Worm (Caenorhabditis elegans) whole organism, late embryonic: ENCODE results near the gene gpd-4.

Experiments
- F13H6.1 ChIP-seq: sonication (generic microtip); optimal IDR thresholded peaks from 2 replicates; lab custom pipeline; 2016; ENCODE audit warnings: missing genetic modification characterization, missing compliant biosample characterization
- K02D7.2 ChIP-seq: sonication (generic microtip); optimal IDR thresholded peaks from 2 replicates; lab custom pipeline; 2017; ENCODE audit warnings: mild to moderate bottlenecking, missing genetic modification characterization, missing compliant biosample characterization
- K09A11.1 ChIP-seq: sonication (generic microtip); optimal IDR thresholded peaks from 2 replicates; lab custom pipeline; 2017; ENCODE audit warnings: antibody characterized with exemption, mild to moderate bottlenecking, missing genetic modification characterization, missing compliant biosample characterization; ENCODE audit not compliant: insufficient read depth
- T23F11.4 ChIP-seq: fragments of 200-800 bp; sonication (Bioruptor generic); optimal IDR thresholded peaks from 2 replicates; lab custom pipeline; 2018; ENCODE audit warnings: mild to moderate bottlenecking, missing genetic modification characterization, missing compliant biosample characterization
- ama-1 ChIP-seq: fragments of 150-350 bp; optimal IDR thresholded peaks from 2 replicates; lab custom pipeline; 2014
- ceh-18 ChIP-seq: sonication (generic microtip); optimal IDR thresholded peaks from 2 replicates; lab custom pipeline; 2016; ENCODE audit warnings: missing genetic modification characterization, missing compliant biosample characterization
- ceh-19 ChIP-seq: fragments of 200-800 bp; sonication (Bioruptor generic); optimal IDR thresholded peaks from 2 replicates; lab custom pipeline; 2018; ENCODE audit warnings: mild to moderate bottlenecking, missing genetic modification characterization, missing compliant biosample characterization
- ceh-2 ChIP-seq: sonication (generic microtip); optimal IDR thresholded peaks from 2 replicates; lab custom pipeline; 2016; ENCODE audit warnings: missing genotype, missing genetic modification characterization, missing compliant biosample characterization
- ceh-30 ChIP-seq: fragments of 150-350 bp; optimal IDR thresholded peaks from 2 replicates; lab custom pipeline; 2014; ENCODE audit warnings: missing biosample characterization, missing genetic modification characterization
- ceh-31 ChIP-seq: sonication (generic microtip); optimal IDR thresholded peaks from 2 replicates; lab custom pipeline; 2016; ENCODE audit warnings: missing genetic modification characterization, missing compliant biosample characterization
- ceh-34 ChIP-seq: sonication (generic microtip); optimal IDR thresholded peaks from 2 replicates; lab custom pipeline; 2016; ENCODE audit warnings: mild to moderate bottlenecking, missing genetic modification characterization, missing compliant biosample characterization
- ceh-45 ChIP-seq: fragments of 200-800 bp; sonication (Bioruptor generic); IDR thresholded peaks from 2 replicates; pipeline ENCODE4 v1.3.6; 2022; ENCODE audit warnings: missing genetic modification reagents, missing genetic modification characterization, missing compliant biosample characterization
- ceh-48 ChIP-seq: sonication (generic microtip); optimal IDR thresholded peaks from 2 replicates; lab custom pipeline; 2016; ENCODE audit warnings: missing genetic modification characterization, inconsistent platforms, missing compliant biosample characterization
- ceh-9 ChIP-seq: sonication (generic microtip); optimal IDR thresholded peaks from 2 replicates; lab custom pipeline; 2016; ENCODE audit warnings: mild to moderate bottlenecking, missing genetic modification characterization, inconsistent platforms, missing compliant biosample characterization
- dmd-4 ChIP-seq: sonication (generic microtip); optimal IDR thresholded peaks from 2 replicates; lab custom pipeline; 2016; ENCODE audit warnings: borderline replicate concordance, missing genetic modification characterization, missing compliant biosample characterization
- elt-2 ChIP-seq: sonication (generic microtip); optimal IDR thresholded peaks from 2 replicates; lab custom pipeline; 2016; ENCODE audit warnings: missing genetic modification reagents, missing genetic modification characterization, missing compliant biosample characterization
- ets-4 ChIP-seq: sonication (generic microtip); optimal IDR thresholded peaks from 2 replicates; lab custom pipeline; 2016; ENCODE audit warnings: missing genetic modification characterization, missing compliant biosample characterization
- fax-1 ChIP-seq: sonication (generic microtip); optimal IDR thresholded peaks from 2 replicates; lab custom pipeline; 2016; ENCODE audit warnings: missing genotype, missing genetic modification characterization, missing compliant biosample characterization
- fkh-6 ChIP-seq: sonication (generic microtip); optimal IDR thresholded peaks from 2 replicates; lab custom pipeline; 2016; ENCODE audit warnings: missing genetic modification characterization, missing compliant biosample characterization
- hlh-6 ChIP-seq: sonication (generic microtip); optimal IDR thresholded peaks from 2 replicates; lab custom pipeline; 2016; ENCODE audit warnings: missing genotype, missing genetic modification characterization, missing compliant biosample characterization
- lim-6 ChIP-seq: sonication (generic microtip); optimal IDR thresholded peaks from 2 replicates; lab custom pipeline; 2016; ENCODE audit warnings: missing genetic modification characterization, missing compliant biosample characterization
- lin-11 ChIP-seq: fragments of 200-800 bp; sonication (Bioruptor generic); optimal IDR thresholded peaks from 2 replicates; lab custom pipeline; 2018; ENCODE audit warnings: mild to moderate bottlenecking, missing genetic modification characterization, missing compliant biosample characterization
- madf-2 ChIP-seq: sonication (generic microtip); optimal IDR thresholded peaks from 2 replicates; lab custom pipeline; 2017; ENCODE audit warnings: missing genetic modification characterization, missing compliant biosample characterization
- mec-3 ChIP-seq: sonication (generic microtip); optimal IDR thresholded peaks from 2 replicates; lab custom pipeline; 2016; ENCODE audit warnings: borderline replicate concordance, missing genetic modification characterization, missing compliant biosample characterization
- nfya-1 ChIP-seq: sonication (generic microtip); optimal IDR thresholded peaks from 2 replicates; lab custom pipeline; 2017; ENCODE audit warnings: missing genetic modification characterization, mild to moderate bottlenecking, missing compliant biosample characterization, antibody characterized with exemption, moderate library complexity
- npax-4 ChIP-seq: sonication (generic microtip); optimal IDR thresholded peaks from 2 replicates; lab custom pipeline; 2016; ENCODE audit warnings: missing genetic modification characterization, missing compliant biosample characterization
- pag-3 ChIP-seq: sonication (generic microtip); optimal IDR thresholded peaks from 2 replicates; lab custom pipeline; 2016; ENCODE audit warnings: missing compliant biosample characterization, missing genetic modification characterization, borderline replicate concordance
- pha-2 ChIP-seq: sonication (generic microtip); optimal IDR thresholded peaks from 2 replicates; lab custom pipeline; 2017; ENCODE audit warnings: mild to moderate bottlenecking, missing genetic modification characterization, missing compliant biosample characterization
- pha-4 ChIP-seq: fragments of 150-350 bp; optimal IDR thresholded peaks from 2 replicates; lab custom pipeline; 2018; ENCODE audit warnings: missing biosample characterization, missing genetic modification reagents, missing genetic modification characterization
- ref-2 ChIP-seq: sonication (generic microtip); optimal IDR thresholded peaks from 2 replicates; lab custom pipeline; 2016; ENCODE audit warnings: missing genetic modification characterization, missing compliant biosample characterization
- sdc-2 ChIP-seq: sonication (generic microtip); optimal IDR thresholded peaks from 2 replicates; lab custom pipeline; 2016; ENCODE audit warnings: missing genotype, missing genetic modification characterization, missing compliant biosample characterization
- sox-2 ChIP-seq: fragments of 200-800 bp; sonication (Bioruptor generic); IDR thresholded peaks from 2 replicates; pipeline ENCODE4 v1.3.6; 2022; ENCODE audit warnings: missing genetic modification reagents, missing genetic modification characterization, missing compliant biosample characterization
- sox-4 ChIP-seq: sonication (generic microtip); optimal IDR thresholded peaks from 2 replicates; lab custom pipeline; 2017; ENCODE audit warnings: mild to moderate bottlenecking, missing genetic modification characterization, inconsistent platforms, missing compliant biosample characterization
- syd-9 ChIP-seq: sonication (generic microtip); optimal IDR thresholded peaks from 2 replicates; lab custom pipeline; 2016; ENCODE audit warnings: mild to moderate bottlenecking, missing genetic modification characterization, moderate library complexity, missing compliant biosample characterization
- tbx-2 ChIP-seq: sonication (generic microtip); optimal IDR thresholded peaks from 2 replicates; lab custom pipeline; 2016; ENCODE audit warnings: missing genetic modification characterization, missing compliant biosample characterization
- unc-3 ChIP-seq, 2 experiments: fragments of 200-800 bp in 1 of 2; sonication (Bioruptor generic) in 1 of 2; sonication (generic microtip) in 1 of 2; conservative IDR thresholded peaks in 1 of 2; optimal IDR thresholded peaks in 1 of 2; 2 replicates each; pipeline versions ENCODE4 v1.3.6 to Lab custom; 2016 to 2022; ENCODE audit warnings: missing compliant biosample characterization in 2 of 2, missing genetic modification characterization in 2 of 2, missing genetic modification reagents in 1 of 2
- unc-42 ChIP-seq: sonication (generic microtip); optimal IDR thresholded peaks from 2 replicates; lab custom pipeline; 2016; ENCODE audit warnings: missing genotype, missing genetic modification characterization, missing compliant biosample characterization
- unc-86 ChIP-seq: sonication (generic microtip); optimal IDR thresholded peaks from 2 replicates; lab custom pipeline; 2016; ENCODE audit warnings: missing genetic modification characterization, missing compliant biosample characterization
- zip-5 ChIP-seq: sonication (generic microtip); optimal IDR thresholded peaks from 2 replicates; lab custom pipeline; 2016; ENCODE audit warnings: missing genetic modification characterization, missing compliant biosample characterization
- ztf-16 ChIP-seq: sonication (generic microtip); optimal IDR thresholded peaks from 2 replicates; lab custom pipeline; 2017; ENCODE audit warnings: missing genetic modification characterization, missing compliant biosample characterization

Gene gpd-4

DNA sequence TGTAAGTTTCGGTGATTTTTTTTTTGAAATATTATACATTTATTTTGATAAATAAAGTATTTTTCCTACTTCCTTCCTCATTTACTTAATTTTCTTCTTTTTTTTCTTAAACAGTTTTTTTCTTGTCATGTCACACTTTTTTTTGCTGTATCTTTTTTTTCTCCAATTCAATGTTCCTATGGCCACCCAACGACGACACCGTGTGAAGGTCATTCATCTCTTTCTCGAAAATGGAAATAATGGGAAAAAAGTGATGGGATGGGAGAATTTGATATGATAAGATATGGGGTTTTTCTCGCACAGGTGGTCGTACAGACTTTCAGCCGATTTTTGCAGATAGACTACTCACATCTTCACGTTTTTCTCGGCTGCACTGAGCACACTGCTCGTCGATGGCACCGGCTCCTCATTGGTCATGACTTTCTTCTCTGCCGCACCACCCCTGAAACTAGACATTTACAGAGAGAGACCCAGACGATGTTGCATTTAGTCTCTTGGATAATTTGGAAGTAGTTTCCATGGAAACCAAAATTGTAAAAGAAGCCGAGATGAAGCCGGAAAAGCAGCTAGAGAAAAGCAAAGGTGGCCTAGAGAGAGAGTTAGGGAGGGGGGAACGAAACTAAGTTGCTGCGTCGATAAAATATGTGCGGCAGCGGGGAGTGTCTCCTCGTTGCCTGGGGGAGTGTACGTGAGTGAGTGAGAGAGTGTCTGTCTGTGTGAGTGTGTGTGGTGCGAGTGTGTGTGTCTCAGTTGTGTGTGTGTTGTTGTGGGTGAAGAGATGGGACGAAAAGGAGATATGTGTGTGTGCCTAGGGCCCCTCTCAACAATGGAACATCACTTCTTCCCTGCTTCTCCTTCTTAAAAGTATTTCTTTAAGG is 1.9 kb upstream of the gpd-4 start, which contains the start of gene daf-19 (continued):
- TF ChIP-seq K09A11.1 (tag; lab: Kevin White, UChicago) (peak; percentile 41), hlh-6 (tag; lab: Kevin White, UChicago) (peak; percentile 90), unc-86 (tag; lab: Kevin White, UChicago) (peak; percentile 9), T23F11.4 (GFP tag; lab: Kevin White, UChicago) (peak; percentile 69), unc-3 (GFP tag; conservative IDR thresholded peaks at IDR 0.05; lab: Robert Waterston, UW) (0 out of 2 replicates have a peak, but pooled peaks have one; percentile 8), unc-3 (tag; optimal IDR thresholded peaks at IDR 0.05; lab: Kevin White, UChicago) (no peak), ceh-9 (tag; lab: Kevin White, UChicago) (no peak), F13H6.1 (tag; lab: Kevin White, UChicago) (peak; percentile 57), unc-42 (tag; lab: Kevin White, UChicago) (peak; percentile 74), elt-2 (tag; lab: Kevin White, UChicago) (peak; percentile 30), ceh-30 (tag; lab: Kevin White, UChicago) (peak; percentile 72), syd-9 (tag; lab: Kevin White, UChicago) (peak; percentile 92), ceh-31 (peak; percentile 84), ceh-18 (tag; lab: Kevin White, UChicago) (peak; percentile 87), lim-6 (no peak), ets-4 (tag; lab: Kevin White, UChicago) (peak; percentile 54), ceh-34 (peak; percentile 61), tbx-2 (peak; percentile 91), npax-4 (no peak), ceh-19 (peak; percentile 88), ztf-16 (tag; lab: Kevin White, UChicago) (peak; percentile 37), zip-5 (tag; lab: Kevin White, UChicago) (no peak), madf-2 (tag; lab: Kevin White, UChicago) (peak; percentile 62), fkh-6 (peak; percentile 75), nfya-1 (tag; lab: Kevin White, UChicago) (peak; percentile 79), sox-2 (GFP tag; lab: Robert Waterston, UW) (0 out of 2 replicates have a peak, but pooled peaks have one; percentile 24), dmd-4 (peak; percentile 52), ama-1 (lab: Kevin White, UChicago) (peak; percentile 81), ref-2 (peak; percentile 79), fax-1 (peak; percentile 21), sox-4 (tag; lab: Kevin White, UChicago) (peak; percentile 78), ceh-45 (peak; percentile 48; the same call in 1 of the 2 replicates), lin-11 (no peak), pha-4 (tag; lab: Kevin White, UChicago) (no peak), pag-3 (tag; lab: Kevin White, UChicago) (no peak), ceh-2 (tag; lab: Kevin White, UChicago) (peak; percentile 75), K02D7.2 (peak; percentile 32), ceh-48 (tag; lab: Kevin White, UChicago) (peak; percentile 74), pha-2 (tag; lab: Kevin White, UChicago) (peak; percentile 68), mec-3 (tag; lab: Kevin White, UChicago) (no peak)

DNA sequence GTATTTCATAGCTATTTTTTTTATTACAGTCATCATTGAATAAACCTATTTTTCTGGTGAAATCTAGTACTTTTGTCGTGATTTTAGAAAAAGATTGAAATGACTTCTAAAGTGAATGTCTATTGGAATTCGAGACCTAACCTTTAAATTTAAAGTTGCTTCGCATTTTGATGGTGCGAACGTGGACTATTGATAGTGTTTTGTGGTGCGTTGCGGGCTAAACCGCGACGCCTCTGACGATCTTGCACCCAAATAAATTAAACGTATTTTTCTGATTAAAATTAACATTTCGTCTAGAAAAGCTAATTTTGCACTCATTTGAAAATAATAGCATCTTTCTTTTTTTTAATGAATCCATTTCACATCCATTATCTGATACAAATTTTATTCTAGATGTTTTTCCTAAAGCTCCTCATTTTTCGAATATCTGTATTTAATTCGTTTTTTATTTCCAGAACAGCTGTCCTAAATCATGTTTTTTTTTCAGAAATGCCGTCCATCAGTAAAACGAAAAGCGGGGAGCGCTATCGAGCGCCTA is 1.4 kb downstream of the gpd-4 start, which contains the start of gene wbp-11:
TSS of gene wbp-11 (plus strand) at position 488 of the 538 bp plus-strand sequence.
- no peak for TF ChIP-seq sdc-2
- TF ChIP-seq unc-42 (tag; lab: Kevin White, UChicago), result peak; percentile 46
- TF ChIP-seq, all 69 proteins: peak for 1
